Worm (Caenorhabditis elegans) whole organism, young adult: ENCODE measurements around the gene C49C3.11.

Experiments used
- F39B2.1 ChIP-seq: fragments of 200-800 bp; sonication (Bioruptor generic); IDR thresholded peaks from 2 replicates; pipeline ENCODE4 v1.3.6; 2022; ENCODE audit warnings: missing genetic modification reagents, missing genetic modification characterization, missing compliant biosample characterization
- Y53F4B.3 ChIP-seq: fragments of 200-800 bp; sonication (Bioruptor generic); IDR thresholded peaks from 2 replicates; pipeline ENCODE4 v1.3.6; 2022; ENCODE audit warnings: missing genetic modification reagents, missing genetic modification characterization, missing compliant biosample characterization
- Y56A3A.18 ChIP-seq: fragments of 200-800 bp; sonication (Bioruptor generic); IDR thresholded peaks from 2 replicates; pipeline ENCODE4 v1.3.6; 2022; ENCODE audit warnings: missing genetic modification reagents, missing genetic modification characterization, missing compliant biosample characterization
- ama-1 ChIP-seq, 3 experiments: fragments of 150-350 bp in 1 of 3; sonication (generic microtip) in 2 of 3; optimal IDR thresholded peaks; 2 replicates each; lab custom pipeline; 2014 to 2018; ENCODE audit warnings: missing biosample characterization in 2 of 3, missing genetic modification characterization in 2 of 3, missing genetic modification reagents in 2 of 3
- athp-1 ChIP-seq: sonication (generic microtip); optimal IDR thresholded peaks from 2 replicates; lab custom pipeline; 2017; ENCODE audit warnings: mild to moderate bottlenecking, missing genetic modification characterization, missing compliant biosample characterization
- attf-3 ChIP-seq: fragments of 200-800 bp; sonication (Bioruptor generic); conservative IDR thresholded peaks from 2 replicates; pipeline ENCODE4 v1.3.6; 2022; ENCODE audit warnings: missing genetic modification reagents, missing genetic modification characterization, missing compliant biosample characterization
- ceh-27 ChIP-seq: fragments of 200-800 bp; sonication (Bioruptor generic); optimal IDR thresholded peaks from 2 replicates; lab custom pipeline; 2018; ENCODE audit warnings: mild to moderate bottlenecking, missing genetic modification characterization, moderate library complexity, missing compliant biosample characterization
- dpl-1 ChIP-seq: fragments of 150-350 bp; optimal IDR thresholded peaks from 2 replicates; lab custom pipeline; 2014; ENCODE audit warnings: missing biosample characterization, missing genetic modification reagents, missing genetic modification characterization
- pbrm-1 ChIP-seq: fragments of 200-800 bp; sonication (Bioruptor generic); IDR thresholded peaks from 2 replicates; pipeline ENCODE4 v1.3.6; 2022; ENCODE audit warnings: missing genetic modification reagents, missing genetic modification characterization, missing compliant biosample characterization
- snpc-4 ChIP-seq, 5 experiments: fragments of 150-350 bp in 1 of 5; sonication (generic microtip) in 4 of 5; optimal IDR thresholded peaks; 2 replicates each; lab custom pipeline; 2014 to 2018; ENCODE audit warnings: missing genetic modification characterization in 5 of 5, missing biosample characterization in 3 of 5, antibody characterized with exemption in 2 of 5, mild to moderate bottlenecking in 2 of 5, missing compliant biosample characterization in 2 of 5, missing genotype in 2 of 5, moderate library complexity in 2 of 5, missing genetic modification reagents in 1 of 5
- ztf-6 ChIP-seq: fragments of 200-800 bp; sonication (Bioruptor generic); IDR thresholded peaks from 2 replicates; pipeline ENCODE4 v1.3.6; 2022; ENCODE audit warnings: missing genetic modification reagents, missing genetic modification characterization, missing compliant biosample characterization

DNA sequence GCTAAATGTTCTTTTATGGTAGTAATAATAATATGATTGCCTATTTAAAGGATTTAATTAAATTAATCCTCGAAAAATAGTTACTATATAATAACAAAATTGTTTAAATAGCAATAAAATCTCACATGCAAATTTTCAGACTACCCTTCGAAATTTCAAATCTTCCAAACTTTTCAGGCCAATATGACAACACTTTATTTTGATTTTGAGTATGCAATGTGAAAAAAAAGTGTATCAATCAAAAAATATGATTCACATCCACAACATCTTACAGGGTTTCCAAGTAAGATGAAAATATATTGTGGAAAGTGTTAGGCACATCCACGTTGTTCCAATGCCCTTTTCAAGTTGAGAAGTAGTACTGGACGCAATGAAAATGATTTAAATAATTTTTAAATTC lies 31.7 kb upstream of the C49C3.11 start, which contains the start of gene snf-9:
- TF ChIP-seq attf-3 (GFP tag; lab: Robert Waterston, UW), result no peak
- no peak for TF ChIP-seq Y53F4B.3 (GFP tag; lab: Robert Waterston, UW)
- TF ChIP-seq athp-1 (tag; lab: Kevin White, UChicago), result no peak
- TF ChIP-seq ama-1 (optimal IDR thresholded peaks at IDR 0.05; lab: Kevin White, UChicago), result no peak
- no peak for TF ChIP-seq ama-1 (GFP tag; optimal IDR thresholded peaks at IDR 0.05; lab: Kevin White, UChicago)
- no peak for TF ChIP-seq snpc-4 (GFP tag; optimal IDR thresholded peaks at IDR 0.05; lab: Kevin White, UChicago)
- TF ChIP-seq snpc-4 (tag; optimal IDR thresholded peaks at IDR 0.05; lab: Kevin White, UChicago), result no peak
- no peak for TF ChIP-seq F39B2.1
- TF ChIP-seq dpl-1 (GFP tag; lab: Kevin White, UChicago), result no peak
- no peak for TF ChIP-seq Y56A3A.18
- TF ChIP-seq ceh-27 (GFP tag; lab: Kevin White, UChicago), result no peak
- no peak for TF ChIP-seq pbrm-1 (GFP tag; lab: Robert Waterston, UW)
- TF ChIP-seq ztf-6 (GFP tag; lab: Robert Waterston, UW), result no peak
